Fruit fly (Drosophila melanogaster) whole organism, prepupa: ENCODE results near the gene CG2059.

Experiments
- Blimp-1 ChIP-seq: fragments of 200-800 bp; sonication (Bioruptor generic); optimal IDR thresholded peaks from 3 replicates; lab custom pipeline; 2017; ENCODE audit warnings: missing biosample characterization, missing genetic modification characterization, mild to moderate bottlenecking, moderate library complexity, missing genetic modification reagents
- CG10631 ChIP-seq: fragments of 200-800 bp; sonication (Bioruptor generic); optimal IDR thresholded peaks from 2 replicates; lab custom pipeline; 2016; ENCODE audit warnings: missing biosample characterization, missing genetic modification characterization
- CG10669 ChIP-seq: fragments of 200-800 bp; sonication (Bioruptor generic); optimal IDR thresholded peaks from 3 replicates; lab custom pipeline; 2018; ENCODE audit warnings: missing biosample characterization, mild to moderate bottlenecking, missing genetic modification characterization, moderate library complexity
- CG11294 ChIP-seq: fragments of 200-800 bp; sonication (Bioruptor generic); IDR thresholded peaks from 2 replicates; pipeline ENCODE4 v1.3.6; 2022; ENCODE audit warnings: missing biosample characterization, missing genetic modification characterization
- CG11762 ChIP-seq: fragments of 200-800 bp; sonication (Bioruptor generic); optimal IDR thresholded peaks from 3 replicates; lab custom pipeline; 2016; ENCODE audit warnings: missing biosample characterization, missing genetic modification characterization; ENCODE audit not compliant: insufficient read depth
- CG11902 ChIP-seq: fragments of 200-800 bp; sonication (Bioruptor generic); optimal IDR thresholded peaks from 3 replicates; lab custom pipeline; 2016; ENCODE audit warnings: missing biosample characterization, missing genetic modification characterization
- CG15336 ChIP-seq: fragments of 200-800 bp; sonication (Bioruptor generic); IDR thresholded peaks from 2 replicates; pipeline ENCODE4 v1.3.6; 2022; ENCODE audit warnings: missing biosample characterization, missing genetic modification characterization
- CG1621 ChIP-seq: fragments of 200-800 bp; sonication (Bioruptor generic); optimal IDR thresholded peaks from 3 replicates; lab custom pipeline; 2018; ENCODE audit warnings: missing biosample characterization, mild to moderate bottlenecking, missing genetic modification characterization
- CG16779 ChIP-seq: fragments of 200-800 bp; sonication (Bioruptor generic); optimal IDR thresholded peaks from 3 replicates; lab custom pipeline; 2017; ENCODE audit warnings: missing biosample characterization, mild to moderate bottlenecking, missing genetic modification characterization
- CG3032 ChIP-seq: fragments of 200-800 bp; optimal IDR thresholded peaks from 2 replicates; lab custom pipeline; 2019; ENCODE audit warnings: missing biosample characterization, mild to moderate bottlenecking, missing genetic modification characterization, moderate library complexity
- CG31627 ChIP-seq: fragments of 200-800 bp; sonication (Bioruptor generic); optimal IDR thresholded peaks from 3 replicates; lab custom pipeline; 2016; ENCODE audit warnings: missing biosample characterization, missing genetic modification characterization
- CG32006 ChIP-seq: fragments of 200-800 bp; sonication (Bioruptor generic); optimal IDR thresholded peaks from 3 replicates; lab custom pipeline; 2017; ENCODE audit warnings: missing biosample characterization, mild to moderate bottlenecking, missing genetic modification characterization
- CG34406 ChIP-seq: fragments of 200-800 bp; sonication (Bioruptor generic); optimal IDR thresholded peaks from 3 replicates; lab custom pipeline; 2016; ENCODE audit warnings: missing biosample characterization, missing genetic modification characterization
- CG3919 ChIP-seq: fragments of 200-800 bp; sonication (Bioruptor generic); optimal IDR thresholded peaks from 3 replicates; lab custom pipeline; 2016; ENCODE audit warnings: missing biosample characterization, missing genetic modification characterization
- CG4318 ChIP-seq: fragments of 200-800 bp; sonication (Bioruptor generic); optimal IDR thresholded peaks from 3 replicates; lab custom pipeline; 2017; ENCODE audit warnings: missing biosample characterization, mild to moderate bottlenecking, missing genetic modification characterization
- CG6163 ChIP-seq: fragments of 200-800 bp; sonication (Bioruptor generic); IDR thresholded peaks from 3 replicates; pipeline ENCODE4 v1.3.6; 2022; ENCODE audit warnings: missing biosample characterization, missing genetic modification characterization
- CG6276 ChIP-seq: fragments of 200-800 bp; sonication (Bioruptor generic); optimal IDR thresholded peaks from 2 replicates; lab custom pipeline; 2017; ENCODE audit warnings: missing biosample characterization, mild to moderate bottlenecking, missing genetic modification characterization
- CG6792 ChIP-seq: fragments of 200-800 bp; sonication (Bioruptor generic); optimal IDR thresholded peaks from 3 replicates; lab custom pipeline; 2016; ENCODE audit warnings: missing biosample characterization, missing genetic modification characterization
- CG6808 ChIP-seq: fragments of 200-800 bp; sonication (Bioruptor generic); optimal IDR thresholded peaks from 3 replicates; lab custom pipeline; 2017; ENCODE audit warnings: missing biosample characterization, missing genetic modification characterization, mild to moderate bottlenecking, moderate library complexity, missing genetic modification reagents
- CG6854 ChIP-seq: fragments of 200-800 bp; sonication (Bioruptor generic); optimal IDR thresholded peaks from 2 replicates; lab custom pipeline; 2017; ENCODE audit warnings: missing biosample characterization, mild to moderate bottlenecking, missing genetic modification characterization
- CG7368 ChIP-seq: fragments of 200-800 bp; sonication (Bioruptor generic); optimal IDR thresholded peaks from 3 replicates; lab custom pipeline; 2016; ENCODE audit warnings: missing biosample characterization, missing genetic modification characterization
- CG8119 ChIP-seq: fragments of 200-800 bp; sonication (Bioruptor generic); IDR thresholded peaks from 3 replicates; pipeline ENCODE4 v1.3.6; 2022; ENCODE audit warnings: missing biosample characterization, missing genetic modification characterization
- CG8319 ChIP-seq: fragments of 200-800 bp; sonication (Bioruptor generic); optimal IDR thresholded peaks from 3 replicates; lab custom pipeline; 2016; ENCODE audit warnings: missing biosample characterization, missing genetic modification characterization
- CG8632 ChIP-seq: fragments of 200-800 bp; sonication (Bioruptor generic); optimal IDR thresholded peaks from 3 replicates; lab custom pipeline; 2016; ENCODE audit warnings: missing biosample characterization, missing genetic modification characterization
- CG9139 ChIP-seq: fragments of 200-800 bp; sonication (Bioruptor generic); optimal IDR thresholded peaks from 3 replicates; lab custom pipeline; 2017; ENCODE audit warnings: missing biosample characterization, mild to moderate bottlenecking, missing genetic modification characterization
- Eip75B ChIP-seq: fragments of 200-800 bp; sonication (Bioruptor generic); optimal IDR thresholded peaks from 3 replicates; lab custom pipeline; 2016; ENCODE audit warnings: missing biosample characterization, missing genetic modification characterization
- Ets21C ChIP-seq: fragments of 200-800 bp; sonication (Bioruptor generic); optimal IDR thresholded peaks from 3 replicates; lab custom pipeline; 2016; ENCODE audit warnings: missing biosample characterization, missing genetic modification characterization
- Ets96B ChIP-seq: fragments of 200-800 bp; optimal IDR thresholded peaks from 2 replicates; lab custom pipeline; 2019; ENCODE audit warnings: missing biosample characterization, mild to moderate bottlenecking, missing genetic modification characterization, moderate library complexity
- Gug ChIP-seq: fragments of 200-800 bp; sonication (Bioruptor generic); IDR thresholded peaks from 2 replicates; pipeline ENCODE4 v1.3.6; 2022; ENCODE audit warnings: missing biosample characterization, missing genetic modification characterization
- Hr39 ChIP-seq: fragments of 200-800 bp; sonication (Bioruptor generic); optimal IDR thresholded peaks from 2 replicates; lab custom pipeline; 2016; ENCODE audit warnings: missing biosample characterization, missing genetic modification characterization
- Hr4 ChIP-seq: fragments of 200-800 bp; sonication (Bioruptor generic); optimal IDR thresholded peaks from 3 replicates; lab custom pipeline; 2016; ENCODE audit warnings: missing biosample characterization, missing genetic modification characterization
- Lpt ChIP-seq: fragments of 200-800 bp; sonication (Bioruptor generic); optimal IDR thresholded peaks from 3 replicates; lab custom pipeline; 2016; ENCODE audit warnings: missing biosample characterization, missing genetic modification characterization
- Met ChIP-seq: fragments of 200-800 bp; sonication (Bioruptor generic); optimal IDR thresholded peaks from 3 replicates; lab custom pipeline; 2016; ENCODE audit warnings: missing biosample characterization, missing genetic modification characterization
- OdsH ChIP-seq: fragments of 200-800 bp; sonication (Bioruptor generic); optimal IDR thresholded peaks from 3 replicates; lab custom pipeline; 2016; ENCODE audit warnings: missing biosample characterization, missing genetic modification characterization
- Smox ChIP-seq: fragments of 200-800 bp; sonication (Bioruptor generic); optimal IDR thresholded peaks from 3 replicates; lab custom pipeline; 2016; ENCODE audit warnings: missing biosample characterization, missing genetic modification characterization
- Sox102F ChIP-seq: fragments of 200-800 bp; sonication (Bioruptor generic); optimal IDR thresholded peaks from 2 replicates; lab custom pipeline; 2016; ENCODE audit warnings: missing biosample characterization, mild to moderate bottlenecking, missing genetic modification characterization
- Sox14 ChIP-seq: fragments of 200-800 bp; sonication (Bioruptor generic); optimal IDR thresholded peaks from 3 replicates; lab custom pipeline; 2016; ENCODE audit warnings: missing biosample characterization, missing genetic modification characterization
- achi ChIP-seq: fragments of 200-800 bp; sonication (Bioruptor generic); optimal IDR thresholded peaks from 3 replicates; lab custom pipeline; 2016; ENCODE audit warnings: missing biosample characterization, missing genetic modification characterization
- acj6 ChIP-seq: fragments of 200-800 bp; sonication (Bioruptor generic); optimal IDR thresholded peaks from 3 replicates; lab custom pipeline; 2016; ENCODE audit warnings: missing biosample characterization, missing genetic modification characterization
- dac ChIP-seq: fragments of 200-800 bp; sonication (Bioruptor generic); optimal IDR thresholded peaks from 2 replicates; lab custom pipeline; 2017; ENCODE audit warnings: missing biosample characterization, mild to moderate bottlenecking, missing genetic modification characterization
- dsx ChIP-seq: fragments of 200-800 bp; optimal IDR thresholded peaks from 3 replicates; lab custom pipeline; 2019; ENCODE audit warnings: missing biosample characterization, mild to moderate bottlenecking, missing genetic modification characterization, moderate library complexity; ENCODE audit not compliant: poor library complexity, severe bottlenecking
- esn ChIP-seq: fragments of 200-800 bp; sonication (Bioruptor generic); optimal IDR thresholded peaks from 2 replicates; lab custom pipeline; 2016; ENCODE audit warnings: missing biosample characterization, mild to moderate bottlenecking, missing genetic modification characterization, moderate library complexity
- fd59A ChIP-seq: fragments of 200-800 bp; sonication (Bioruptor generic); optimal IDR thresholded peaks from 2 replicates; lab custom pipeline; 2017; ENCODE audit warnings: missing biosample characterization, mild to moderate bottlenecking, missing genetic modification characterization, missing genetic modification reagents
- fd85E ChIP-seq: fragments of 200-800 bp; sonication (Bioruptor generic); optimal IDR thresholded peaks from 3 replicates; lab custom pipeline; 2016; ENCODE audit warnings: missing biosample characterization, missing genetic modification characterization
- fkh ChIP-seq: fragments of 200-800 bp; sonication (Bioruptor generic); optimal IDR thresholded peaks from 3 replicates; lab custom pipeline; 2017; ENCODE audit warnings: missing biosample characterization, mild to moderate bottlenecking, missing genetic modification characterization, moderate library complexity
- lz ChIP-seq: fragments of 200-800 bp; sonication (Bioruptor generic); optimal IDR thresholded peaks from 3 replicates; lab custom pipeline; 2016; ENCODE audit warnings: missing biosample characterization, missing genetic modification characterization
- net ChIP-seq: fragments of 200-800 bp; sonication (Bioruptor generic); optimal IDR thresholded peaks from 3 replicates; lab custom pipeline; 2016; ENCODE audit warnings: missing biosample characterization, missing genetic modification characterization
- pdm3 ChIP-seq: fragments of 200-800 bp; sonication (Bioruptor generic); optimal IDR thresholded peaks from 3 replicates; lab custom pipeline; 2016; ENCODE audit warnings: missing biosample characterization, missing genetic modification characterization
- spab ChIP-seq: fragments of 200-800 bp; sonication (Bioruptor generic); optimal IDR thresholded peaks from 2 replicates; lab custom pipeline; 2017; ENCODE audit warnings: missing biosample characterization, mild to moderate bottlenecking, missing genetic modification characterization, missing genetic modification reagents
- ss ChIP-seq, 2 experiments: fragments of 200-800 bp; sonication (Bioruptor generic); optimal IDR thresholded peaks; 2 replicates in 1 of 2; 3 replicates in 1 of 2; lab custom pipeline; 2017 to 2018; ENCODE audit warnings: mild to moderate bottlenecking in 2 of 2, missing biosample characterization in 2 of 2, missing genetic modification characterization in 2 of 2, moderate library complexity in 1 of 2
- topi ChIP-seq: fragments of 200-800 bp; sonication (Bioruptor generic); optimal IDR thresholded peaks from 3 replicates; lab custom pipeline; 2016; ENCODE audit warnings: missing biosample characterization, missing genetic modification characterization
- vri ChIP-seq: fragments of 200-800 bp; sonication (Bioruptor generic); optimal IDR thresholded peaks from 3 replicates; lab custom pipeline; 2016; ENCODE audit warnings: missing biosample characterization, mild to moderate bottlenecking, missing genetic modification characterization

Gene CG2059

dm6 chrX:7302329-7302728 is 16.2 kb downstream of the CG2059 start:
- peak; percentile 96 for TF ChIP-seq CG10631 (GFP tag; lab: Kevin White, UChicago)
- peak; percentile 49; the same call in 1 of the 2 replicates for TF ChIP-seq CG11294 (GFP tag; lab: Robert Waterston, UW)
- TF ChIP-seq fkh (GFP tag; lab: Kevin White, UChicago): no peak
- TF ChIP-seq OdsH (GFP tag; lab: Kevin White, UChicago): peak; percentile 95
- peak; percentile 86 for TF ChIP-seq CG16779
- peak; percentile 83 for TF ChIP-seq CG32006 (GFP tag; lab: Kevin White, UChicago)
- TF ChIP-seq CG31627 (GFP tag; lab: Kevin White, UChicago): peak; percentile 95
- peak; percentile 79 for TF ChIP-seq Blimp-1 (GFP tag; lab: Kevin White, UChicago)
- TF ChIP-seq CG8319: peak; percentile 90
- TF ChIP-seq Eip75B: peak; percentile 93
- peak; percentile 96 for TF ChIP-seq CG3919 (GFP tag; lab: Kevin White, UChicago)
- peak; percentile 92 for TF ChIP-seq CG8632 (GFP tag; lab: Kevin White, UChicago)
- TF ChIP-seq ss (GFP tag; optimal IDR thresholded peaks at IDR 0.05; lab: Kevin White, UChicago): peak; percentile 83 to 88
- TF ChIP-seq Ets96B (tag; lab: Kevin White, UChicago): peak; percentile 90
- TF ChIP-seq CG3032 (tag; lab: Kevin White, UChicago): peak; percentile 92
- peak; percentile 92 for TF ChIP-seq CG6792 (GFP tag; lab: Kevin White, UChicago)
- TF ChIP-seq spab (GFP tag; lab: Kevin White, UChicago): peak; percentile 93
- peak; percentile 85 for TF ChIP-seq CG6854 (GFP tag; lab: Kevin White, UChicago)
- peak; percentile 94 for TF ChIP-seq Smox (GFP tag; lab: Kevin White, UChicago)
- peak; percentile 93 for TF ChIP-seq CG11762
- peak; percentile 93 for TF ChIP-seq achi (GFP tag; lab: Kevin White, UChicago)
- TF ChIP-seq lz (GFP tag; lab: Kevin White, UChicago): peak; percentile 95
- TF ChIP-seq vri: peak; percentile 81
- TF ChIP-seq CG9139 (GFP tag; lab: Kevin White, UChicago): peak; percentile 92
- peak; percentile 82 for TF ChIP-seq Lpt
- peak; percentile 93 for TF ChIP-seq CG1621 (tag; lab: Kevin White, UChicago)
- peak; percentile 94 for TF ChIP-seq Sox14 (GFP tag; lab: Kevin White, UChicago)
- peak; percentile 77 for TF ChIP-seq CG4318 (GFP tag; lab: Kevin White, UChicago)
- peak; percentile 91 for TF ChIP-seq CG7368
- peak; percentile 92 for TF ChIP-seq CG34406 (GFP tag; lab: Kevin White, UChicago)
- TF ChIP-seq Met (GFP tag; lab: Kevin White, UChicago): peak; percentile 95
- peak; percentile 95 for TF ChIP-seq topi (GFP tag; lab: Kevin White, UChicago)
- peak; percentile 93 for TF ChIP-seq Ets21C
- TF ChIP-seq Hr4 (GFP tag; lab: Kevin White, UChicago): peak; percentile 74
- TF ChIP-seq Gug (GFP tag; lab: Robert Waterston, UW): peak; percentile 83
- peak; percentile 95 for TF ChIP-seq fd59A (GFP tag; lab: Kevin White, UChicago)
- TF ChIP-seq CG8119 (GFP tag; lab: Robert Waterston, UW): peak; percentile 78
- peak; percentile 94 for TF ChIP-seq pdm3
- TF ChIP-seq CG6163 (GFP tag; lab: Robert Waterston, UW): peak; percentile 95
- peak; percentile 56 for TF ChIP-seq dac
- TF ChIP-seq esn (GFP tag; lab: Kevin White, UChicago): peak; percentile 96
- TF ChIP-seq CG11902 (GFP tag; lab: Kevin White, UChicago): peak; percentile 89
- peak; percentile 84 for TF ChIP-seq dsx (GFP tag; lab: Kevin White, UChicago)
- peak; percentile 88 for TF ChIP-seq CG15336
- peak; percentile 68 for TF ChIP-seq CG6276 (GFP tag; lab: Kevin White, UChicago)
- TF ChIP-seq acj6: peak; percentile 95
- TF ChIP-seq net: peak; percentile 84
- TF ChIP-seq CG6808 (GFP tag; lab: Kevin White, UChicago): peak; percentile 93
- peak; percentile 95 for TF ChIP-seq CG10669 (GFP tag; lab: Kevin White, UChicago)
- TF ChIP-seq Hr39: peak; percentile 97
- TF ChIP-seq fd85E: peak; percentile 75
- peak; percentile 91 for TF ChIP-seq Sox102F
